Fruit fly (Drosophila melanogaster) whole organism, embryonic: ENCODE results near the gene Naxe.

ENCODE experiments used
- Adf1 ChIP-seq: fragments of 200-800 bp; sonication (Bioruptor generic); IDR thresholded peaks from 2 replicates; pipeline ENCODE4 v1.3.6; 2022; ENCODE audit warnings: missing biosample characterization, missing genetic modification characterization
- B-H1 ChIP-seq: fragments of 200-800 bp; sonication (Bioruptor generic); IDR thresholded peaks from 3 replicates; pipeline ENCODE4 v1.3.6; 2022; ENCODE audit warnings: missing biosample characterization, missing genetic modification characterization
- CG10209 ChIP-seq: fragments of 200-800 bp; sonication (Bioruptor generic); optimal IDR thresholded peaks from 3 replicates; lab custom pipeline; 2017; ENCODE audit warnings: missing biosample characterization, mild to moderate bottlenecking, missing genetic modification characterization, missing genetic modification reagents
- CG10979 ChIP-seq: fragments of 200-800 bp; sonication (Bioruptor generic); optimal IDR thresholded peaks from 2 replicates; lab custom pipeline; 2018; ENCODE audit warnings: missing biosample characterization, mild to moderate bottlenecking, missing genetic modification characterization, moderate library complexity
- CG11093 ChIP-seq: fragments of 200-800 bp; sonication (Bioruptor generic); IDR thresholded peaks from 3 replicates; pipeline ENCODE4 v1.3.6; 2022; ENCODE audit warnings: missing biosample characterization, missing genetic modification characterization
- CG11456 ChIP-seq: fragments of 200-800 bp; sonication (Bioruptor generic); IDR thresholded peaks from 3 replicates; pipeline ENCODE4 v1.3.6; 2022; ENCODE audit warnings: missing biosample characterization, missing genetic modification characterization
- CG13624 ChIP-seq: fragments of 200-800 bp; sonication (Bioruptor generic); optimal IDR thresholded peaks from 2 replicates; lab custom pipeline; 2016; ENCODE audit warnings: missing biosample characterization, missing genetic modification characterization
- CG15073 ChIP-seq: fragments of 200-800 bp; sonication (Bioruptor generic); optimal IDR thresholded peaks from 2 replicates; lab custom pipeline; 2016; ENCODE audit warnings: missing biosample characterization, missing genetic modification characterization
- CG1602 ChIP-seq: fragments of 200-800 bp; sonication (Bioruptor generic); optimal IDR thresholded peaks from 3 replicates; lab custom pipeline; 2016; ENCODE audit warnings: missing biosample characterization, missing genetic modification characterization
- CG17802 ChIP-seq: fragments of 200-800 bp; sonication (Bioruptor generic); optimal IDR thresholded peaks from 2 replicates; lab custom pipeline; 2018; ENCODE audit warnings: missing biosample characterization, mild to moderate bottlenecking, missing genetic modification characterization, moderate library complexity
- CG17829 ChIP-seq: fragments of 200-800 bp; optimal IDR thresholded peaks from 2 replicates; lab custom pipeline; 2019; ENCODE audit warnings: missing biosample characterization, mild to moderate bottlenecking, missing genetic modification characterization, moderate library complexity
- CG17912 ChIP-seq: fragments of 200-800 bp; sonication (Bioruptor generic); optimal IDR thresholded peaks from 2 replicates; lab custom pipeline; 2018; ENCODE audit warnings: missing biosample characterization, mild to moderate bottlenecking, missing genetic modification characterization
- CG2199 ChIP-seq: fragments of 200-800 bp; sonication (Bioruptor generic); IDR thresholded peaks from 3 replicates; pipeline ENCODE4 v1.3.6; 2022; ENCODE audit warnings: missing biosample characterization, missing genetic modification characterization
- CG30403 ChIP-seq: fragments of 200-800 bp; sonication (Bioruptor generic); optimal IDR thresholded peaks from 3 replicates; lab custom pipeline; 2016; ENCODE audit warnings: missing biosample characterization, missing genetic modification characterization
- CG31365 ChIP-seq: fragments of 200-800 bp; sonication (Bioruptor generic); optimal IDR thresholded peaks from 2 replicates; lab custom pipeline; 2018; ENCODE audit warnings: missing biosample characterization, mild to moderate bottlenecking, missing genetic modification characterization
- CG4282 ChIP-seq: fragments of 200-800 bp; sonication (Bioruptor generic); optimal IDR thresholded peaks from 2 replicates; lab custom pipeline; 2016; ENCODE audit warnings: missing biosample characterization, missing genetic modification characterization
- CG4617 ChIP-seq: fragments of 200-800 bp; sonication (Bioruptor generic); optimal IDR thresholded peaks from 3 replicates; lab custom pipeline; 2016; ENCODE audit warnings: missing biosample characterization, missing genetic modification characterization, borderline replicate concordance
- CG4730 ChIP-seq: fragments of 200-800 bp; sonication (Bioruptor generic); IDR thresholded peaks from 2 replicates; pipeline ENCODE4 v1.3.6; 2022; ENCODE audit warnings: missing biosample characterization, missing genetic modification characterization
- CG6272 ChIP-seq: fragments of 200-800 bp; sonication (Bioruptor generic); IDR thresholded peaks from 2 replicates; pipeline ENCODE4 v1.3.6; 2022; ENCODE audit warnings: missing biosample characterization, missing genetic modification characterization
- CG7556 ChIP-seq: fragments of 200-800 bp; sonication (Bioruptor generic); optimal IDR thresholded peaks from 2 replicates; lab custom pipeline; 2017; ENCODE audit warnings: missing biosample characterization, mild to moderate bottlenecking, missing genetic modification characterization
- CG7839 ChIP-seq: fragments of 200-800 bp; sonication (Bioruptor generic); optimal IDR thresholded peaks from 3 replicates; lab custom pipeline; 2018; ENCODE audit warnings: missing biosample characterization, mild to moderate bottlenecking, missing genetic modification characterization, moderate library complexity
- CG7928 ChIP-seq: fragments of 200-800 bp; sonication (Bioruptor generic); optimal IDR thresholded peaks from 2 replicates; lab custom pipeline; 2017; ENCODE audit warnings: missing biosample characterization, mild to moderate bottlenecking, missing genetic modification characterization
- Doc3 ChIP-seq: fragments of 200-800 bp; sonication (Bioruptor generic); IDR thresholded peaks from 3 replicates; pipeline ENCODE4 v1.3.6; 2022; ENCODE audit warnings: missing biosample characterization, missing genetic modification characterization; ENCODE audit not compliant: partially characterized antibody
- Dp ChIP-seq: fragments of 200-800 bp; sonication (Bioruptor generic); optimal IDR thresholded peaks from 2 replicates; lab custom pipeline; 2018; ENCODE audit warnings: missing biosample characterization, mild to moderate bottlenecking, missing genetic modification characterization, moderate library complexity
- H15 ChIP-seq: fragments of 200-800 bp; sonication (Bioruptor generic); IDR thresholded peaks from 3 replicates; pipeline ENCODE4 v1.3.6; 2022; ENCODE audit warnings: missing biosample characterization, missing genetic modification characterization
- Hr3 ChIP-seq: fragments of 200-800 bp; sonication (Bioruptor generic); optimal IDR thresholded peaks from 3 replicates; lab custom pipeline; 2016; ENCODE audit warnings: missing biosample characterization, missing genetic modification characterization
- Lhr ChIP-seq: fragments of 200-800 bp; sonication (Bioruptor generic); optimal IDR thresholded peaks from 3 replicates; lab custom pipeline; 2017; ENCODE audit warnings: mild to moderate bottlenecking, missing biosample characterization, missing genetic modification reagents, missing genetic modification characterization
- Lim3 ChIP-seq: fragments of 200-800 bp; sonication (Bioruptor generic); IDR thresholded peaks from 2 replicates; pipeline ENCODE4 v1.3.6; 2022; ENCODE audit warnings: missing biosample characterization, missing genetic modification characterization
- MBD-R2 ChIP-seq: fragments of 200-800 bp; sonication (Bioruptor generic); IDR thresholded peaks from 2 replicates; pipeline ENCODE4 v1.3.6; 2022; ENCODE audit warnings: missing biosample characterization, missing genetic modification characterization
- Meics ChIP-seq: fragments of 200-800 bp; sonication (Bioruptor generic); optimal IDR thresholded peaks from 2 replicates; lab custom pipeline; 2017; ENCODE audit warnings: missing biosample characterization, mild to moderate bottlenecking, missing genetic modification characterization
- Myb ChIP-seq: fragments of 200-800 bp; sonication (Bioruptor generic); optimal IDR thresholded peaks from 2 replicates; lab custom pipeline; 2016; ENCODE audit warnings: missing biosample characterization, missing genetic modification characterization
- NC2α ChIP-seq: fragments of 200-800 bp; sonication (Bioruptor generic); optimal IDR thresholded peaks from 2 replicates; lab custom pipeline; 2016; ENCODE audit warnings: missing biosample characterization, missing genetic modification characterization
- NfI ChIP-seq: fragments of 200-800 bp; sonication (Bioruptor generic); optimal IDR thresholded peaks from 3 replicates; lab custom pipeline; 2018; ENCODE audit warnings: missing biosample characterization, mild to moderate bottlenecking, missing genetic modification characterization, moderate library complexity
- Six4 ChIP-seq: fragments of 200-800 bp; sonication (Bioruptor generic); optimal IDR thresholded peaks from 2 replicates; lab custom pipeline; 2016; ENCODE audit warnings: missing biosample characterization, missing genetic modification characterization
- Tbp ChIP-seq: fragments of >200 bp; optimal IDR thresholded peaks from 2 replicates; lab custom pipeline; 2018; ENCODE audit warnings: missing biosample characterization, missing genetic modification characterization
- Xrp1 ChIP-seq: fragments of 200-800 bp; sonication (Bioruptor generic); IDR thresholded peaks from 2 replicates; pipeline ENCODE4 v1.3.6; 2022; ENCODE audit warnings: missing biosample characterization, missing genetic modification characterization
- bowl ChIP-seq: fragments of 200-800 bp; sonication (Bioruptor generic); IDR thresholded peaks from 2 replicates; pipeline ENCODE4 v1.3.6; 2022; ENCODE audit warnings: missing biosample characterization, missing genetic modification characterization
- cas ChIP-seq: fragments of 200-800 bp; sonication (Bioruptor generic); IDR thresholded peaks from 2 replicates; pipeline ENCODE4 v1.3.6; 2022; ENCODE audit warnings: missing biosample characterization, missing genetic modification characterization
- cato ChIP-seq: fragments of 200-800 bp; sonication (Bioruptor generic); optimal IDR thresholded peaks from 2 replicates; lab custom pipeline; 2016; ENCODE audit warnings: missing biosample characterization, missing genetic modification characterization, borderline replicate concordance
- dan ChIP-seq: fragments of 200-800 bp; sonication (Bioruptor generic); IDR thresholded peaks from 2 replicates; pipeline ENCODE4 v1.3.6; 2022; ENCODE audit warnings: missing biosample characterization, missing genetic modification characterization
- dimm ChIP-seq: fragments of 200-800 bp; sonication (Bioruptor generic); IDR thresholded peaks from 2 replicates; pipeline ENCODE4 v1.3.6; 2022; ENCODE audit warnings: missing biosample characterization, missing genetic modification characterization
- esg ChIP-seq: fragments of 200-800 bp; sonication (Bioruptor generic); conservative IDR thresholded peaks from 2 replicates; pipeline ENCODE4 v1.3.6; 2022; ENCODE audit warnings: missing biosample characterization, missing genetic modification characterization
- fd64A ChIP-seq: fragments of 200-800 bp; sonication (Bioruptor generic); optimal IDR thresholded peaks from 3 replicates; lab custom pipeline; 2018; ENCODE audit warnings: missing biosample characterization, mild to moderate bottlenecking, missing genetic modification characterization
- gem ChIP-seq: fragments of 200-800 bp; sonication (Bioruptor generic); optimal IDR thresholded peaks from 2 replicates; lab custom pipeline; 2019; ENCODE audit warnings: missing biosample characterization, mild to moderate bottlenecking, missing genetic modification characterization, moderate library complexity
- gsb-n ChIP-seq: fragments of 200-800 bp; sonication (Bioruptor generic); optimal IDR thresholded peaks from 3 replicates; lab custom pipeline; 2018; ENCODE audit warnings: missing biosample characterization, mild to moderate bottlenecking, missing genetic modification characterization
- her ChIP-seq: fragments of 200-800 bp; sonication (Bioruptor generic); optimal IDR thresholded peaks from 2 replicates; lab custom pipeline; 2016; ENCODE audit warnings: missing biosample characterization, missing genetic modification characterization
- lab ChIP-seq: fragments of 200-800 bp; sonication (Bioruptor generic); optimal IDR thresholded peaks from 3 replicates; lab custom pipeline; 2017; ENCODE audit warnings: missing biosample characterization, missing genetic modification characterization, mild to moderate bottlenecking, moderate library complexity, missing genetic modification reagents
- pfk ChIP-seq: fragments of 200-800 bp; sonication (Bioruptor generic); optimal IDR thresholded peaks from 2 replicates; lab custom pipeline; 2018; ENCODE audit warnings: missing biosample characterization, mild to moderate bottlenecking, missing genetic modification characterization, moderate library complexity
- sr ChIP-seq: fragments of 200-800 bp; sonication (Bioruptor generic); IDR thresholded peaks from 3 replicates; pipeline ENCODE4 v1.3.6; 2022; ENCODE audit warnings: missing biosample characterization, missing genetic modification characterization
- ttk ChIP-seq: fragments of 200-800 bp; sonication (Bioruptor generic); IDR thresholded peaks from 2 replicates; pipeline ENCODE4 v2.1.2; 2022; ENCODE audit warnings: missing biosample characterization, missing genetic modification characterization
- twi ChIP-seq: fragments of 200-800 bp; optimal IDR thresholded peaks from 2 replicates; lab custom pipeline; 2019; ENCODE audit warnings: missing biosample characterization, mild to moderate bottlenecking, missing genetic modification characterization, moderate library complexity
- zfh2 ChIP-seq: fragments of 200-800 bp; sonication (Bioruptor generic); optimal IDR thresholded peaks from 2 replicates; lab custom pipeline; 2016; ENCODE audit warnings: missing biosample characterization, missing genetic modification characterization

Naxe gene

dm6 chrX:10067528-10067927 is 18.4 kb downstream of the Naxe start (continued):
- TF ChIP-seq Six4, result peak; percentile 36
- no peak for TF ChIP-seq NC2α (GFP tag; lab: Kevin White, UChicago)
- no peak for TF ChIP-seq gsb-n
- no peak for TF ChIP-seq MBD-R2
- TF ChIP-seq CG31365 (tag; lab: Kevin White, UChicago), result no peak
- TF ChIP-seq CG2199 (GFP tag; lab: Robert Waterston, UW), result no peak
- TF ChIP-seq bowl (GFP tag; lab: Robert Waterston, UW), result no peak
- peak; percentile 46 for TF ChIP-seq CG10979 (tag; lab: Kevin White, UChicago)
- TF ChIP-seq Hr3 (GFP tag; lab: Kevin White, UChicago), result no peak
- no peak for TF ChIP-seq CG1602 (GFP tag; lab: Kevin White, UChicago)
- TF ChIP-seq Xrp1 (GFP tag; lab: Robert Waterston, UW), result peak; percentile 72; the same call in 1 of the 2 replicates
- TF ChIP-seq Adf1 (GFP tag; lab: Robert Waterston, UW), result no peak
- no peak for TF ChIP-seq CG17912 (GFP tag; lab: Kevin White, UChicago)
- TF ChIP-seq dimm, result no peak
- TF ChIP-seq CG13624 (GFP tag; lab: Kevin White, UChicago), result no peak
- peak; percentile 49 for TF ChIP-seq esg (GFP tag; lab: Robert Waterston, UW)
- peak; percentile 44; the same call in 1 of the 2 replicates for TF ChIP-seq ttk
- peak; percentile 38 for TF ChIP-seq CG10209 (GFP tag; lab: Kevin White, UChicago)
- no peak for TF ChIP-seq CG7928
- TF ChIP-seq cas (GFP tag; lab: Robert Waterston, UW), result no peak
- no peak for TF ChIP-seq pfk (GFP tag; lab: Kevin White, UChicago)
- no peak for TF ChIP-seq CG4617 (GFP tag; lab: Kevin White, UChicago)
- TF ChIP-seq NfI (GFP tag; lab: Kevin White, UChicago), result no peak
- TF ChIP-seq CG7839 (tag; lab: Kevin White, UChicago), result peak; percentile 57
- TF ChIP-seq CG11093 (GFP tag; lab: Robert Waterston, UW), result no peak
- TF ChIP-seq CG30403 (GFP tag; lab: Kevin White, UChicago), result peak; percentile 33
- no peak for TF ChIP-seq zfh2 (GFP tag; lab: Kevin White, UChicago)
- TF ChIP-seq gem (tag; lab: Kevin White, UChicago), result peak; percentile 66
- 0 out of 3 replicates have a peak, but pooled peaks have one; percentile 27 for TF ChIP-seq H15 (GFP tag; lab: Robert Waterston, UW)
- no peak for TF ChIP-seq CG4282 (GFP tag; lab: Kevin White, UChicago)
- 0 out of 3 replicates have a peak, but pooled peaks have one; percentile 61 for TF ChIP-seq CG11456 (GFP tag; lab: Robert Waterston, UW)
- no peak for TF ChIP-seq CG15073 (GFP tag; lab: Kevin White, UChicago)
- no peak for TF ChIP-seq Lim3 (GFP tag; lab: Robert Waterston, UW)
- TF ChIP-seq B-H1 (GFP tag; lab: Robert Waterston, UW), result no peak
- TF ChIP-seq twi, result no peak
- TF ChIP-seq sr, result no peak
- peak; percentile 30 for TF ChIP-seq CG7556
- 0 out of 2 replicates have a peak, but pooled peaks have one; percentile 29 for TF ChIP-seq dan
- TF ChIP-seq CG17802 (tag; lab: Kevin White, UChicago), result peak; percentile 1
- no peak for TF ChIP-seq Doc3 (GFP tag; lab: Robert Waterston, UW)
- TF ChIP-seq CG17829 (tag; lab: Kevin White, UChicago), result no peak
- no peak for TF ChIP-seq Tbp (GFP tag; lab: Kevin White, UChicago)
- TF ChIP-seq Lhr (GFP tag; lab: Kevin White, UChicago), result no peak
- TF ChIP-seq Dp (GFP tag; lab: Kevin White, UChicago), result no peak
- no peak for TF ChIP-seq Myb
- TF ChIP-seq her (GFP tag; lab: Kevin White, UChicago), result peak; percentile 7
- 0 out of 2 replicates have a peak, but pooled peaks have one; percentile 20 for TF ChIP-seq CG6272 (GFP tag; lab: Robert Waterston, UW)
- peak; percentile 66 for TF ChIP-seq lab
- no peak for TF ChIP-seq fd64A (GFP tag; lab: Kevin White, UChicago)
- TF ChIP-seq Meics (GFP tag; lab: Kevin White, UChicago), result peak; percentile 30
- no peak for TF ChIP-seq cato
- TF ChIP-seq CG4730, result 0 out of 2 replicates have a peak, but pooled peaks have one; percentile 40
